Worm (Caenorhabditis elegans) whole organism, L4/young adult: Measurements from ENCODE around the gene str-250.

Experiments used
- W03F9.2 ChIP-seq: fragments of 150-350 bp; optimal IDR thresholded peaks from 2 replicates; lab custom pipeline; 2014; ENCODE audit warnings: missing biosample characterization, missing genetic modification characterization
- dao-5 ChIP-seq: sonication (generic microtip); optimal IDR thresholded peaks from 2 replicates; lab custom pipeline; 2016; ENCODE audit warnings: missing genotype, missing genetic modification characterization, moderate library complexity, missing compliant biosample characterization
- him-1 ChIP-seq: sonication (generic microtip); optimal IDR thresholded peaks from 2 replicates; lab custom pipeline; 2016; ENCODE audit warnings: missing genotype, missing genetic modification reagents, missing genetic modification characterization, missing compliant biosample characterization

DNA sequence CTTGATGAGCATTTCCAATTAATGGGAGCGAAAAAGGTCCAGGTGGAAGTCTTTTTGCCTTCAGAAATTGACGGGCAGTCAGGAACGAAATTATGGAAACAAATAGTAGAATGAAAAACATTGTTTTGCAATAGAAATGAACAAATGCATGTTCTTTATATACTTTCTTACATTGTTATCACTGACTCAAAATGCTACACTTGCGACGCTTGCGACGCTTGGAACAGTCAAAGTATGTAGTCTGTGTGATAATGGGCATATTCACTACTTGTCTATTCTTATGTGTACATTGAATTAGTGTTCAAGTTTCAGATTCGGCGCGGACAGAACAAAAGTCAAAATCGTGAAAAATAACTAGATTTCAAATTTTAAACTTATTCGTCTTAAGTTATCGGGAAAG lies 20.1 kb upstream of the str-250 start, which contains the start of gene cyp-35C1:
- no peak for TF ChIP-seq him-1
- TF ChIP-seq W03F9.2: no peak
- TF ChIP-seq dao-5 (tag; lab: Kevin White, UChicago): no peak
